Fruit fly (Drosophila melanogaster) Kc167 (cell line): ENCODE measurements around the gene CG13004.

Experiments
- h ChIP-seq: fragments of >200 bp; optimal IDR thresholded peaks from 3 replicates; lab custom pipeline; 2018; ENCODE audit warnings: missing external identifiers
- insv ChIP-seq: fragments of >200 bp; optimal IDR thresholded peaks from 3 replicates; lab custom pipeline; 2018; ENCODE audit warnings: missing external identifiers
- psq ChIP-seq: fragments of >200 bp; optimal IDR thresholded peaks from 2 replicates; lab custom pipeline; 2017; ENCODE audit warnings: missing external identifiers
- ttk ChIP-seq: sonication (Bioruptor generic); optimal IDR thresholded peaks from 2 replicates; lab custom pipeline; 2017; ENCODE audit warnings: missing external identifiers

DNA sequence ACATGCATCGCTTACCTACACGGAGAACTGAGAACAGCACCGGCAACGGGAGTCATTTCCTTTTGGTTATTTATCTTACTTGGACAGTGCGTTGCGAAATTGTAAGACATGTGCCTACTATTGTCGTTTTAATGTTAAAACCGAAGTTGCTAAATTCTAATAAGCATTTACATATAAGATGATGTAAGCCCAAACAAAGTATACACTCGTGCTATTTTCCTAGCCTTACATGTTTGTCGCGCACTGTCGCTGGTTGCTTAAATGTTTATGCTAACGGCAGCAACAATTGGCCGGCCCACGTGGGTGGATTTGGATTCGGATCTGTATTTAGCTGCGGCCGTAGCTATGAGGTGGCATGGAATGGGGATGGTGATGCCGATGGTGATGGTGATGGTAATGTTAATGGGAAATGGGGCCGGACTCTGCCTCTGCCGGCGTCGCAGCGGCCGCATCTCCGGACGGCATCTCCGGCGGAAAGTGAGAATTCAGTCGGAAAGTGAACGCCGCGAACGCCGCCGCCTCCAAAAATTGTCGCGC is 24.0 kb downstream of the CG13004 start, which contains the start of gene CG4829:
- TF ChIP-seq psq = no peak
- TF ChIP-seq insv (lab: Kevin White, UChicago) = no peak
- TF ChIP-seq ttk (lab: Kevin White, UChicago) = no peak
- TF ChIP-seq h = no peak
